Worm (Caenorhabditis elegans) whole organism, L1 larva: ENCODE results near the gene nspc-5.

Experiments
- C34B4.2 ChIP-seq: sonication (generic microtip); optimal IDR thresholded peaks from 2 replicates; lab custom pipeline; 2017; ENCODE audit warnings: mild to moderate bottlenecking, missing genetic modification characterization, missing compliant biosample characterization
- blmp-1 ChIP-seq: fragments of 150-350 bp; optimal IDR thresholded peaks from 2 replicates; lab custom pipeline; 2014; ENCODE audit warnings: missing biosample characterization, missing genetic modification characterization
- ceh-63 ChIP-seq: fragments of 200-800 bp; sonication (Bioruptor generic); optimal IDR thresholded peaks from 2 replicates; lab custom pipeline; 2018; ENCODE audit warnings: mild to moderate bottlenecking, missing genetic modification characterization, missing compliant biosample characterization
- efl-1 ChIP-seq, 4 experiments: fragments of 150-350 bp; optimal IDR thresholded peaks in 3 of 4; peaks in 1 of 4; 1 replicate in 1 of 4; 2 replicates in 3 of 4; lab custom pipeline; 2014; ENCODE audit warnings: missing biosample characterization in 2 of 4, missing genetic modification characterization in 2 of 4, missing genetic modification reagents in 2 of 4
- efl-3 ChIP-seq: fragments of 200-800 bp; sonication (Bioruptor generic); optimal IDR thresholded peaks from 2 replicates; lab custom pipeline; 2018; ENCODE audit warnings: mild to moderate bottlenecking, missing genetic modification characterization, missing compliant biosample characterization
- egl-13 ChIP-seq: sonication (generic microtip); optimal IDR thresholded peaks from 2 replicates; lab custom pipeline; 2016; ENCODE audit warnings: missing genotype, missing genetic modification reagents, missing genetic modification characterization, missing compliant biosample characterization
- elt-2 ChIP-seq: sonication (generic microtip); optimal IDR thresholded peaks from 2 replicates; lab custom pipeline; 2016; ENCODE audit warnings: missing genetic modification characterization, mild to moderate bottlenecking, inconsistent platforms, missing compliant biosample characterization, missing genetic modification reagents
- elt-3 ChIP-seq, 6 experiments: fragments of 150-350 bp in 1 of 6; sonication (generic microtip); optimal IDR thresholded peaks; 2 replicates each; lab custom pipeline; 2017 to 2018; ENCODE audit warnings: missing biosample characterization in 6 of 6, missing genetic modification characterization in 6 of 6, inconsistent platforms in 1 of 6
- ets-5 ChIP-seq: fragments of 200-800 bp; sonication (Bioruptor generic); IDR thresholded peaks from 2 replicates; pipeline ENCODE4 v1.3.6; 2022; ENCODE audit warnings: missing genetic modification characterization, missing compliant biosample characterization
- fkh-10 ChIP-seq: sonication (generic microtip); optimal IDR thresholded peaks from 2 replicates; lab custom pipeline; 2017; ENCODE audit warnings: missing biosample characterization, missing genetic modification reagents, missing genetic modification characterization
- fkh-8 ChIP-seq: sonication (generic microtip); optimal IDR thresholded peaks from 2 replicates; lab custom pipeline; 2016; ENCODE audit warnings: mild to moderate bottlenecking, missing genetic modification characterization, missing compliant biosample characterization
- fos-1 ChIP-seq: fragments of 150-350 bp; optimal IDR thresholded peaks from 2 replicates; lab custom pipeline; 2014; ENCODE audit warnings: missing biosample characterization, missing genetic modification characterization
- grh-1 ChIP-seq: fragments of 200-800 bp; sonication (Bioruptor generic); IDR thresholded peaks from 2 replicates; pipeline ENCODE4 v1.3.6; 2022; ENCODE audit warnings: missing genetic modification reagents, missing genetic modification characterization, missing compliant biosample characterization
- hlh-17 ChIP-seq: fragments of 200-800 bp; sonication (Bioruptor generic); optimal IDR thresholded peaks from 2 replicates; lab custom pipeline; 2018; ENCODE audit warnings: missing genetic modification characterization, mild to moderate bottlenecking, missing compliant biosample characterization, moderate library complexity, borderline replicate concordance
- hlh-4 ChIP-seq: sonication (generic microtip); optimal IDR thresholded peaks from 2 replicates; lab custom pipeline; 2016; ENCODE audit warnings: mild to moderate bottlenecking, missing genetic modification characterization, missing compliant biosample characterization
- isw-1 ChIP-seq: fragments of 200-800 bp; sonication (Bioruptor generic); IDR thresholded peaks from 2 replicates; pipeline ENCODE4 v1.3.6; 2022; ENCODE audit warnings: missing genetic modification characterization, missing compliant biosample characterization
- lin-14 ChIP-seq: fragments of 200-800 bp; sonication (Bioruptor generic); optimal IDR thresholded peaks from 2 replicates; lab custom pipeline; 2018; ENCODE audit warnings: mild to moderate bottlenecking, missing genetic modification characterization, moderate library complexity, missing compliant biosample characterization
- lin-15B ChIP-seq: fragments of 150-350 bp; sonication (generic microtip); optimal IDR thresholded peaks from 3 replicates; lab custom pipeline; 2014; ENCODE audit warnings: missing biosample characterization, missing genetic modification characterization
- lin-35 ChIP-seq, 2 experiments: fragments of 150-350 bp; optimal IDR thresholded peaks; 2 replicates each; lab custom pipeline; 2014; ENCODE audit warnings: missing biosample characterization in 2 of 2, missing genetic modification characterization in 2 of 2, missing genetic modification reagents in 2 of 2
- lin-39 ChIP-seq: fragments of 150-350 bp; optimal IDR thresholded peaks from 2 replicates; lab custom pipeline; 2014; ENCODE audit warnings: missing biosample characterization, missing genetic modification reagents, missing genetic modification characterization
- lsy-2 ChIP-seq, 2 experiments: fragments of 150-350 bp; optimal IDR thresholded peaks; 2 replicates each; lab custom pipeline; 2014; ENCODE audit warnings: missing biosample characterization in 2 of 2, missing genetic modification characterization in 2 of 2
- mep-1 ChIP-seq: fragments of 150-350 bp; optimal IDR thresholded peaks from 2 replicates; lab custom pipeline; 2014; ENCODE audit warnings: missing biosample characterization, missing genetic modification characterization
- nhr-11 ChIP-seq: fragments of 150-350 bp; optimal IDR thresholded peaks from 2 replicates; lab custom pipeline; 2014; ENCODE audit warnings: missing biosample characterization, missing genetic modification characterization
- nhr-12 ChIP-seq: sonication (generic microtip); optimal IDR thresholded peaks from 2 replicates; lab custom pipeline; 2017; ENCODE audit warnings: missing biosample characterization, missing genetic modification characterization
- nhr-20 ChIP-seq: sonication (generic microtip); optimal IDR thresholded peaks from 2 replicates; lab custom pipeline; 2016; ENCODE audit warnings: mild to moderate bottlenecking, missing genetic modification characterization, missing compliant biosample characterization
- nhr-47 ChIP-seq: sonication (generic microtip); optimal IDR thresholded peaks from 2 replicates; lab custom pipeline; 2016; ENCODE audit warnings: mild to moderate bottlenecking, missing genetic modification characterization, moderate library complexity, missing compliant biosample characterization
- nhr-71 ChIP-seq: sonication (generic microtip); optimal IDR thresholded peaks from 2 replicates; lab custom pipeline; 2016; ENCODE audit warnings: mild to moderate bottlenecking, missing genetic modification characterization, moderate library complexity, missing compliant biosample characterization
- nhr-77 ChIP-seq: fragments of 150-350 bp; optimal IDR thresholded peaks from 2 replicates; lab custom pipeline; 2014; ENCODE audit warnings: missing biosample characterization, missing genetic modification characterization
- nhr-85 ChIP-seq: sonication (generic microtip); peaks from one replicate; lab custom pipeline; 2016; ENCODE audit warnings: missing genetic modification characterization, inconsistent platforms, missing compliant biosample characterization
- pag-3 ChIP-seq: sonication (generic microtip); optimal IDR thresholded peaks from 2 replicates; lab custom pipeline; 2017; ENCODE audit warnings: missing genetic modification characterization, mild to moderate bottlenecking, missing compliant biosample characterization, antibody characterized with exemption, borderline replicate concordance; ENCODE audit not compliant: insufficient read depth
- skn-1 ChIP-seq: fragments of 150-350 bp; optimal IDR thresholded peaks from 2 replicates; lab custom pipeline; 2014; ENCODE audit warnings: missing biosample characterization, missing genetic modification characterization
- snu-23 ChIP-seq: sonication (generic microtip); optimal IDR thresholded peaks from 2 replicates; lab custom pipeline; 2016; ENCODE audit warnings: missing genetic modification characterization, missing compliant biosample characterization
- sox-4 ChIP-seq: sonication (generic microtip); optimal IDR thresholded peaks from 2 replicates; lab custom pipeline; 2016; ENCODE audit warnings: missing genetic modification characterization, missing compliant biosample characterization
- sptf-1 ChIP-seq: fragments of 150-350 bp; optimal IDR thresholded peaks from 2 replicates; lab custom pipeline; 2014; ENCODE audit warnings: missing biosample characterization, missing genetic modification characterization
- sup-37 ChIP-seq: fragments of 200-800 bp; sonication (Bioruptor generic); optimal IDR thresholded peaks from 2 replicates; lab custom pipeline; 2018; ENCODE audit warnings: mild to moderate bottlenecking, missing genetic modification characterization, missing compliant biosample characterization
- tlp-1 ChIP-seq: fragments of 150-350 bp; optimal IDR thresholded peaks from 2 replicates; lab custom pipeline; 2014; ENCODE audit warnings: missing biosample characterization, missing genetic modification characterization
- unc-86 ChIP-seq: sonication (generic microtip); optimal IDR thresholded peaks from 2 replicates; lab custom pipeline; 2016; ENCODE audit warnings: missing genetic modification characterization, missing compliant biosample characterization
- zip-4 ChIP-seq: fragments of 200-800 bp; sonication (Bioruptor generic); optimal IDR thresholded peaks from 2 replicates; lab custom pipeline; 2018; ENCODE audit warnings: mild to moderate bottlenecking, missing genetic modification characterization, moderate library complexity, missing compliant biosample characterization

Gene nspc-5

ce11 chrX:8566521-8567032 lies 28.1 kb downstream of the nspc-5 start:
- TF ChIP-seq nhr-77 (no peak), nhr-71 (tag; lab: Kevin White, UChicago) (peak; percentile 54), pag-3 (no peak), elt-3 (tag; optimal IDR thresholded peaks at IDR 0.05; lab: Kevin White, UChicago) (no peak), elt-2 (tag; lab: Kevin White, UChicago) (no peak), fkh-8 (tag; lab: Kevin White, UChicago) (peak; percentile 77), nhr-85 (tag; lab: Kevin White, UChicago) (peak; percentile 13), nhr-47 (tag; lab: Kevin White, UChicago) (peak; percentile 56), hlh-4 (tag; lab: Kevin White, UChicago) (peak; percentile 55), nhr-11 (tag; lab: Kevin White, UChicago) (peak; percentile 42), sup-37 (GFP tag; lab: Kevin White, UChicago) (no peak), lsy-2 (tag; optimal IDR thresholded peaks at IDR 0.05; lab: Kevin White, UChicago) (no peak), isw-1 (GFP tag; lab: Robert Waterston, UW) (no peak), lin-15B (tag; lab: Kevin White, UChicago) (no peak), mep-1 (tag; lab: Kevin White, UChicago) (no peak), sox-4 (tag; lab: Kevin White, UChicago) (peak; percentile 39), unc-86 (tag; lab: Kevin White, UChicago) (no peak)
- TF ChIP-seq, all 84 proteins: peak for 7

- TF ChIP-seq lsy-2 (tag; optimal IDR thresholded peaks at IDR 0.05; lab: Kevin White, UChicago) (no peak), C34B4.2 (tag; lab: Kevin White, UChicago) (no peak), ets-5 (GFP tag; lab: Robert Waterston, UW) (no peak), skn-1 (tag; lab: Kevin White, UChicago) (no peak), sptf-1 (no peak), blmp-1 (peak; percentile 32), ceh-63 (GFP tag; lab: Kevin White, UChicago) (no peak), snu-23 (GFP tag; lab: Kevin White, UChicago) (no peak), hlh-17 (GFP tag; lab: Kevin White, UChicago) (no peak), tlp-1 (tag; lab: Kevin White, UChicago) (no peak), fos-1 (no peak), fkh-10 (GFP tag; lab: Kevin White, UChicago) (no peak), efl-3 (GFP tag; lab: Kevin White, UChicago) (no peak), lin-14 (GFP tag; lab: Kevin White, UChicago) (peak; percentile 24), grh-1 (GFP tag; lab: Robert Waterston, UW) (no peak), nhr-85 (tag; lab: Kevin White, UChicago) (peak; percentile 40), zip-4 (no peak), unc-86 (tag; lab: Kevin White, UChicago) (no peak), lin-35 (GFP tag; optimal IDR thresholded peaks at IDR 0.05; lab: Kevin White, UChicago) (no peak), egl-13 (tag; lab: Kevin White, UChicago) (no peak), elt-3 (tag; optimal IDR thresholded peaks at IDR 0.05; lab: Kevin White, UChicago) (peak in 3 of 6 experiments; percentile 2 to 12 (median 10)), sox-4 (tag; lab: Kevin White, UChicago) (no peak), nhr-20 (tag; lab: Kevin White, UChicago) (no peak)
- TF ChIP-seq, all 84 proteins: peak for 4
Observed at ce11 chrX:8567166-8567565, 28.6 kb downstream of the nspc-5 start.

- no peak for TF ChIP-seq lin-39 (tag; lab: Kevin White, UChicago)
- no peak for TF ChIP-seq nhr-12 (tag; lab: Kevin White, UChicago)
- no peak for TF ChIP-seq efl-1 (optimal IDR thresholded peaks at IDR 0.05; lab: Kevin White, UChicago)
- peak in 1 of 2 experiments; percentile 55 for TF ChIP-seq efl-1 (GFP tag; optimal IDR thresholded peaks at IDR 0.05 in 1 of 2; lab: Kevin White, UChicago)
Observed at ce11 chrX:8567823-8568314, 29.3 kb downstream of the nspc-5 start.
